Fruit fly (Drosophila melanogaster) whole organism, wandering third instar larva: Measurements from ENCODE around the gene Ptpmeg2.

Experiments
- Abd-B ChIP-seq: fragments of >200 bp; optimal IDR thresholded peaks from 2 replicates; lab custom pipeline; 2017; ENCODE audit warnings: missing biosample characterization, missing genetic modification characterization
- CG32264 ChIP-seq: fragments of 200-800 bp; sonication (Bioruptor generic); optimal IDR thresholded peaks from 2 replicates; lab custom pipeline; 2016; ENCODE audit warnings: missing biosample characterization, missing genetic modification characterization
- CG9705 ChIP-seq: fragments of 200-800 bp; sonication (Bioruptor generic); optimal IDR thresholded peaks from 2 replicates; lab custom pipeline; 2018; ENCODE audit warnings: missing biosample characterization, mild to moderate bottlenecking, missing genetic modification characterization
- CrebA ChIP-seq: fragments of 200-800 bp; sonication (Bioruptor generic); optimal IDR thresholded peaks from 2 replicates; lab custom pipeline; 2016; ENCODE audit warnings: missing biosample characterization, mild to moderate bottlenecking, missing genetic modification characterization, borderline replicate concordance
- Dfd ChIP-seq: fragments of >200 bp; optimal IDR thresholded peaks from 2 replicates; lab custom pipeline; 2017; ENCODE audit warnings: missing biosample characterization, missing genetic modification characterization
- Dif ChIP-seq: fragments of 200-275, 200-300 bp; sonication (Bioruptor generic); optimal IDR thresholded peaks from 2 replicates; lab custom pipeline; 2018; ENCODE audit warnings: missing biosample characterization, missing genetic modification characterization; ENCODE audit not compliant: partially characterized antibody
- GATAd ChIP-seq: sonication (Bioruptor generic); optimal IDR thresholded peaks from 2 replicates; lab custom pipeline; 2016; ENCODE audit warnings: missing biosample characterization, missing genetic modification characterization
- HLH106 ChIP-seq: fragments of 200-800 bp; optimal IDR thresholded peaks from 3 replicates; lab custom pipeline; 2019; ENCODE audit warnings: missing biosample characterization, mild to moderate bottlenecking, missing genetic modification characterization, moderate library complexity
- Hnf4 ChIP-seq: fragments of 200-800 bp; sonication (Bioruptor generic); optimal IDR thresholded peaks from 2 replicates; lab custom pipeline; 2016; ENCODE audit warnings: missing biosample characterization, mild to moderate bottlenecking, missing genetic modification characterization
- Hr78 ChIP-seq: fragments of >200 bp; optimal IDR thresholded peaks from 2 replicates; lab custom pipeline; 2017; ENCODE audit warnings: missing biosample characterization, missing genetic modification characterization
- Hr83 ChIP-seq: fragments of 200-300 bp; sonication (Bioruptor generic); optimal IDR thresholded peaks from 2 replicates; lab custom pipeline; 2016; ENCODE audit warnings: missing biosample characterization, mild to moderate bottlenecking, missing genetic modification characterization, moderate library complexity; ENCODE audit not compliant: poor library complexity, severe bottlenecking
- Jra ChIP-seq: sonication (Bioruptor generic); optimal IDR thresholded peaks from 2 replicates; lab custom pipeline; 2016; ENCODE audit warnings: missing biosample characterization, missing genetic modification characterization
- Mio ChIP-seq: sonication (Bioruptor generic); optimal IDR thresholded peaks from 2 replicates; lab custom pipeline; 2016; ENCODE audit warnings: missing biosample characterization, missing genetic modification characterization
- Myc ChIP-seq: fragments of >200 bp; optimal IDR thresholded peaks from 2 replicates; lab custom pipeline; 2017
- N ChIP-seq: fragments of >200 bp; optimal IDR thresholded peaks from 2 replicates; lab custom pipeline; 2018; ENCODE audit warnings: missing biosample characterization, missing external identifiers, missing genetic modification characterization
- OdsH ChIP-seq: fragments of 200-800 bp; sonication (Bioruptor generic); optimal IDR thresholded peaks from 2 replicates; lab custom pipeline; 2016; ENCODE audit warnings: missing biosample characterization, mild to moderate bottlenecking, missing genetic modification characterization
- Rel ChIP-seq, 2 experiments: fragments of 200-800 bp; sonication (Bioruptor generic) in 1 of 2; optimal IDR thresholded peaks; 2 replicates in 1 of 2; 3 replicates in 1 of 2; lab custom pipeline; 2016 to 2019; ENCODE audit warnings: mild to moderate bottlenecking in 2 of 2, missing biosample characterization in 2 of 2, missing genetic modification characterization in 2 of 2, moderate library complexity in 1 of 2
- Sp1 ChIP-seq: fragments of 200-800 bp; sonication (Bioruptor generic); optimal IDR thresholded peaks from 3 replicates; lab custom pipeline; 2019; ENCODE audit warnings: missing biosample characterization, mild to moderate bottlenecking, missing genetic modification characterization, moderate library complexity
- Vsx2 ChIP-seq: fragments of 200-300, 225-300 bp; sonication (Bioruptor generic); optimal IDR thresholded peaks from 2 replicates; lab custom pipeline; 2018; ENCODE audit warnings: missing biosample characterization, missing genetic modification characterization; ENCODE audit not compliant: partially characterized antibody
- br ChIP-seq: fragments of 200-800 bp; sonication (Bioruptor generic); optimal IDR thresholded peaks from 2 replicates; lab custom pipeline; 2016; ENCODE audit warnings: missing biosample characterization, missing genetic modification characterization
- brk ChIP-seq: fragments of 200-800 bp; sonication (Bioruptor generic); optimal IDR thresholded peaks from 2 replicates; lab custom pipeline; 2016; ENCODE audit warnings: missing biosample characterization, mild to moderate bottlenecking, missing genetic modification characterization
- dl ChIP-seq, 2 experiments: fragments of 175-275, 200-275 bp in 1 of 2; fragments of 200-275 bp in 1 of 2; sonication (Bioruptor generic); optimal IDR thresholded peaks; lab custom pipeline; 2018; ENCODE audit warnings: mild to moderate bottlenecking in 2 of 2, missing biosample characterization in 2 of 2, missing genetic modification characterization in 2 of 2, moderate library complexity in 2 of 2; ENCODE audit not compliant: partially characterized antibody in 2 of 2, insufficient read depth in 1 of 2
- dmrt93B ChIP-seq: fragments of 200-800 bp; sonication (Bioruptor generic); optimal IDR thresholded peaks from 2 replicates; lab custom pipeline; 2018; ENCODE audit warnings: missing biosample characterization, mild to moderate bottlenecking, missing genetic modification characterization
- dsf ChIP-seq: sonication (Bioruptor generic); optimal IDR thresholded peaks from 2 replicates; lab custom pipeline; 2016; ENCODE audit warnings: missing biosample characterization, missing genetic modification characterization, borderline replicate concordance
- ey ChIP-seq: fragments of 200-800 bp; sonication (Bioruptor generic); optimal IDR thresholded peaks from 2 replicates; lab custom pipeline; 2016; ENCODE audit warnings: missing biosample characterization, missing genetic modification characterization
- foxo ChIP-seq, 2 experiments: fragments of 200-800 bp; sonication (Bioruptor generic); optimal IDR thresholded peaks; 2 replicates in 1 of 2; 3 replicates in 1 of 2; lab custom pipeline; 2016 to 2017; ENCODE audit warnings: missing biosample characterization in 2 of 2, missing genetic modification characterization in 2 of 2
- fru ChIP-seq: fragments of 200-800 bp; sonication (Bioruptor generic); optimal IDR thresholded peaks from 3 replicates; lab custom pipeline; 2016; ENCODE audit warnings: missing biosample characterization, mild to moderate bottlenecking, missing genetic modification characterization
- h ChIP-seq: fragments of 200-800 bp; sonication (Bioruptor generic); optimal IDR thresholded peaks from 3 replicates; lab custom pipeline; 2016; ENCODE audit warnings: missing biosample characterization, mild to moderate bottlenecking, missing genetic modification characterization
- jim ChIP-seq: fragments of 175-275, 200-325 bp; sonication (Bioruptor generic); optimal IDR thresholded peaks from 2 replicates; lab custom pipeline; 2016; ENCODE audit warnings: missing biosample characterization, mild to moderate bottlenecking, missing genetic modification characterization
- lola ChIP-seq: fragments of >200 bp; optimal IDR thresholded peaks from 2 replicates; lab custom pipeline; 2017; ENCODE audit warnings: missing biosample characterization, missing genetic modification characterization
- pan ChIP-seq: fragments of >200 bp; optimal IDR thresholded peaks from 2 replicates; lab custom pipeline; 2017
- psq ChIP-seq: fragments of 200-800 bp; sonication (Bioruptor generic); optimal IDR thresholded peaks from 3 replicates; lab custom pipeline; 2017; ENCODE audit warnings: missing biosample characterization, mild to moderate bottlenecking, missing genetic modification characterization, moderate library complexity
- rgr ChIP-seq: fragments of 200-800 bp; sonication (Bioruptor generic); optimal IDR thresholded peaks from 3 replicates; lab custom pipeline; 2016; ENCODE audit warnings: missing biosample characterization, mild to moderate bottlenecking, missing genetic modification characterization
- sage ChIP-seq: fragments of 200-800 bp; sonication (Bioruptor generic); optimal IDR thresholded peaks from 2 replicates; lab custom pipeline; 2016; ENCODE audit warnings: missing biosample characterization, mild to moderate bottlenecking, missing genetic modification characterization
- sv ChIP-seq: fragments of 200-800 bp; sonication (Bioruptor generic); optimal IDR thresholded peaks from 3 replicates; lab custom pipeline; 2016; ENCODE audit warnings: missing biosample characterization, missing genetic modification characterization
- tai ChIP-seq: sonication (Bioruptor generic); optimal IDR thresholded peaks from 2 replicates; lab custom pipeline; 2016; ENCODE audit warnings: missing biosample characterization, missing genetic modification characterization
- usp ChIP-seq: fragments of >200 bp; optimal IDR thresholded peaks from 2 replicates; lab custom pipeline; 2017; ENCODE audit warnings: missing biosample characterization, missing genetic modification characterization
- woc ChIP-seq: sonication (Bioruptor generic); optimal IDR thresholded peaks from 2 replicates; lab custom pipeline; 2016; ENCODE audit warnings: missing biosample characterization, mild to moderate bottlenecking, missing genetic modification characterization

Gene Ptpmeg2

dm6 chrX:9655989-9656713 is 2.8 kb downstream of the Ptpmeg2 start:
- TF ChIP-seq jim (GFP tag; lab: Kevin White, UChicago) (no peak), sage (GFP tag; lab: Kevin White, UChicago) (no peak), usp (GFP tag; lab: Kevin White, UChicago) (no peak), Hr78 (no peak), rgr (GFP tag; lab: Kevin White, UChicago) (peak; percentile 20), foxo (GFP tag; optimal IDR thresholded peaks at IDR 0.05; lab: Kevin White, UChicago) (peak in 1 of 2 experiments; percentile 69), h (GFP tag; lab: Kevin White, UChicago) (peak; percentile 62), dmrt93B (peak; percentile 32), CG32264 (GFP tag; lab: Kevin White, UChicago) (no peak), br (peak; percentile 26), sv (GFP tag; lab: Kevin White, UChicago) (no peak), tai (no peak), Hr83 (no peak), Dif (GFP tag; lab: Kevin White, UChicago) (no peak), OdsH (peak; percentile 38), ey (peak; percentile 50), CG9705 (no peak), HLH106 (peak; percentile 59), N (GFP tag; lab: Kevin White, UChicago) (no peak), dsf (GFP tag; lab: Kevin White, UChicago) (no peak), Myc (no peak), lola (GFP tag; lab: Kevin White, UChicago) (no peak), pan (lab: Kevin White, UChicago) (no peak), Hnf4 (GFP tag; lab: Kevin White, UChicago) (peak; percentile 6), Dfd (GFP tag; lab: Kevin White, UChicago) (no peak), woc (GFP tag; lab: Kevin White, UChicago) (peak; percentile 47), brk (GFP tag; lab: Kevin White, UChicago) (no peak), fru (peak; percentile 37), Abd-B (GFP tag; lab: Kevin White, UChicago) (no peak), CrebA (GFP tag; lab: Kevin White, UChicago) (no peak), Rel (GFP tag; optimal IDR thresholded peaks at IDR 0.05; lab: Kevin White, UChicago) (no peak), Rel (tag; optimal IDR thresholded peaks at IDR 0.05; lab: Kevin White, UChicago) (no peak), psq (GFP tag; lab: Kevin White, UChicago) (peak; percentile 35), Vsx2 (GFP tag; lab: Kevin White, UChicago) (no peak), GATAd (GFP tag; lab: Kevin White, UChicago) (no peak), Mio (GFP tag; lab: Kevin White, UChicago) (no peak), dl (GFP tag; optimal IDR thresholded peaks at IDR 0.05; lab: Kevin White, UChicago; ENCODE audit: insufficient read depth in 1 of 2, partially characterized antibody in 2 of 2) (no peak), Sp1 (GFP tag; lab: Kevin White, UChicago) (peak; percentile 62), Jra (GFP tag; lab: Kevin White, UChicago) (no peak)

dm6 chrX:9653986-9654688 is 4.8 kb downstream of the Ptpmeg2 start:
- no peak for TF ChIP-seq dsf (GFP tag; lab: Kevin White, UChicago)
- no peak for TF ChIP-seq OdsH
- no peak for TF ChIP-seq Dif (GFP tag; lab: Kevin White, UChicago)
- TF ChIP-seq Myc = no peak
- no peak for TF ChIP-seq CrebA (GFP tag; lab: Kevin White, UChicago)
- TF ChIP-seq br = no peak
- no peak for TF ChIP-seq CG32264 (GFP tag; lab: Kevin White, UChicago)
- TF ChIP-seq fru = no peak
- TF ChIP-seq N (GFP tag; lab: Kevin White, UChicago) = no peak
- no peak for TF ChIP-seq h (GFP tag; lab: Kevin White, UChicago)
